Worm (Caenorhabditis elegans) whole organism, L2 larva: ENCODE results near the gene R166.2.

Experiments used
- C34F6.9 ChIP-seq: fragments of 150-350 bp; optimal IDR thresholded peaks from 2 replicates; lab custom pipeline; 2014; ENCODE audit warnings: missing biosample characterization, missing genetic modification characterization
- F13H6.1 ChIP-seq: sonication (generic microtip); optimal IDR thresholded peaks from 2 replicates; lab custom pipeline; 2016; ENCODE audit warnings: missing genetic modification characterization, missing compliant biosample characterization
- R02D3.7 ChIP-seq: fragments of 150-350 bp; optimal IDR thresholded peaks from 2 replicates; lab custom pipeline; 2014; ENCODE audit warnings: missing biosample characterization, missing genetic modification characterization
- Y55F3AM.14 ChIP-seq: fragments of 200-800 bp; sonication (Bioruptor generic); optimal IDR thresholded peaks from 2 replicates; lab custom pipeline; 2018; ENCODE audit warnings: mild to moderate bottlenecking, missing genetic modification characterization, missing compliant biosample characterization
- ZK546.5 ChIP-seq: sonication (generic microtip); optimal IDR thresholded peaks from 2 replicates; lab custom pipeline; 2017; ENCODE audit warnings: missing biosample characterization, missing genetic modification characterization
- alr-1 ChIP-seq: fragments of 150-350 bp; optimal IDR thresholded peaks from 2 replicates; lab custom pipeline; 2014; ENCODE audit warnings: missing biosample characterization, missing genetic modification characterization
- aly-2 ChIP-seq: fragments of 150-350 bp; optimal IDR thresholded peaks from 2 replicates; lab custom pipeline; 2014; ENCODE audit warnings: missing biosample characterization, missing genetic modification characterization
- ama-1 ChIP-seq: fragments of 150-350 bp; optimal IDR thresholded peaks from 2 replicates; lab custom pipeline; 2018; ENCODE audit warnings: inconsistent platforms
- ceh-82 ChIP-seq: fragments of 150-350 bp; optimal IDR thresholded peaks from 2 replicates; lab custom pipeline; 2014; ENCODE audit warnings: missing biosample characterization, missing genetic modification characterization
- crh-2 ChIP-seq: sonication (generic microtip); optimal IDR thresholded peaks from 2 replicates; lab custom pipeline; 2017; ENCODE audit warnings: missing biosample characterization, missing genetic modification characterization
- egl-27 ChIP-seq: sonication (generic microtip); optimal IDR thresholded peaks from 3 replicates; lab custom pipeline; 2017; ENCODE audit warnings: missing biosample characterization, missing genetic modification reagents, missing genetic modification characterization
- elt-1 ChIP-seq: fragments of 150-350 bp; optimal IDR thresholded peaks from 2 replicates; lab custom pipeline; 2014; ENCODE audit warnings: missing biosample characterization, missing genetic modification characterization
- elt-3 ChIP-seq: sonication (generic microtip); optimal IDR thresholded peaks from 2 replicates; lab custom pipeline; 2017; ENCODE audit warnings: missing biosample characterization, missing genetic modification characterization
- fos-1 ChIP-seq: fragments of 150-350 bp; optimal IDR thresholded peaks from 2 replicates; lab custom pipeline; 2014; ENCODE audit warnings: missing biosample characterization, missing genetic modification characterization
- gmeb-1 ChIP-seq: fragments of 150-350 bp; optimal IDR thresholded peaks from 2 replicates; lab custom pipeline; 2014; ENCODE audit warnings: missing biosample characterization, missing genetic modification characterization
- lin-13 ChIP-seq: fragments of 150-350 bp; optimal IDR thresholded peaks from 2 replicates; lab custom pipeline; 2014; ENCODE audit warnings: missing biosample characterization, missing genetic modification reagents, missing genetic modification characterization
- lin-39 ChIP-seq: fragments of 150-350 bp; optimal IDR thresholded peaks from 2 replicates; lab custom pipeline; 2014; ENCODE audit warnings: missing biosample characterization, missing genetic modification reagents, missing genetic modification characterization
- lsy-2 ChIP-seq, 2 experiments: fragments of 150-350 bp in 1 of 2; sonication (generic microtip) in 1 of 2; optimal IDR thresholded peaks; 2 replicates each; lab custom pipeline; 2014 to 2017; ENCODE audit warnings: missing biosample characterization in 2 of 2, missing genetic modification characterization in 2 of 2
- mbf-1 ChIP-seq: sonication (generic microtip); optimal IDR thresholded peaks from 2 replicates; lab custom pipeline; 2017; ENCODE audit warnings: missing biosample characterization, missing genetic modification characterization
- mdl-1 ChIP-seq, 2 experiments: fragments of 150-350 bp in 1 of 2; sonication (generic microtip) in 1 of 2; optimal IDR thresholded peaks; 2 replicates each; lab custom pipeline; 2017; ENCODE audit warnings: missing biosample characterization in 2 of 2, missing genetic modification characterization in 2 of 2
- nhr-11 ChIP-seq: fragments of 150-350 bp; optimal IDR thresholded peaks from 2 replicates; lab custom pipeline; 2014; ENCODE audit warnings: missing biosample characterization, missing genetic modification characterization
- nhr-12 ChIP-seq: fragments of 150-350 bp; optimal IDR thresholded peaks from 2 replicates; lab custom pipeline; 2014; ENCODE audit warnings: missing biosample characterization, missing genetic modification characterization
- nhr-129 ChIP-seq: fragments of 150-350 bp; optimal IDR thresholded peaks from 2 replicates; lab custom pipeline; 2014; ENCODE audit warnings: missing biosample characterization, missing genetic modification characterization
- nhr-21 ChIP-seq: fragments of 150-350 bp; optimal IDR thresholded peaks from 2 replicates; lab custom pipeline; 2014; ENCODE audit warnings: missing biosample characterization, missing genetic modification characterization
- nhr-25 ChIP-seq: fragments of 150-350 bp; sonication (generic microtip); optimal IDR thresholded peaks from 3 replicates; lab custom pipeline; 2014; ENCODE audit warnings: missing biosample characterization, missing genetic modification characterization
- nhr-6 ChIP-seq: fragments of 150-350 bp; optimal IDR thresholded peaks from 2 replicates; lab custom pipeline; 2014; ENCODE audit warnings: missing biosample characterization, missing genetic modification characterization
- sem-4 ChIP-seq: fragments of 150-350 bp; optimal IDR thresholded peaks from 2 replicates; lab custom pipeline; 2014; ENCODE audit warnings: missing biosample characterization, missing genetic modification reagents, missing genetic modification characterization
- skn-1 ChIP-seq: sonication (generic microtip); optimal IDR thresholded peaks from 2 replicates; lab custom pipeline; 2017; ENCODE audit warnings: missing biosample characterization, missing genetic modification characterization
- sma-3 ChIP-seq: sonication (generic microtip); optimal IDR thresholded peaks from 2 replicates; lab custom pipeline; 2016; ENCODE audit warnings: missing genetic modification reagents, missing genetic modification characterization, missing compliant biosample characterization
- sma-9 ChIP-seq, 2 experiments: fragments of 150-350 bp in 1 of 2; sonication (generic microtip) in 1 of 2; optimal IDR thresholded peaks; 2 replicates each; lab custom pipeline; 2014 to 2016; ENCODE audit warnings: missing genetic modification characterization in 2 of 2, mild to moderate bottlenecking in 1 of 2, missing biosample characterization in 1 of 2, missing compliant biosample characterization in 1 of 2, missing genetic modification reagents in 1 of 2, moderate library complexity in 1 of 2
- snpc-4 ChIP-seq: fragments of 150-350 bp; optimal IDR thresholded peaks from 2 replicates; lab custom pipeline; 2014; ENCODE audit warnings: missing biosample characterization, missing genetic modification characterization
- unc-39 ChIP-seq: fragments of 150-350 bp; optimal IDR thresholded peaks from 2 replicates; lab custom pipeline; 2014; ENCODE audit warnings: missing biosample characterization, missing genetic modification characterization
- unc-55 ChIP-seq: fragments of 150-350 bp; sonication (generic microtip); optimal IDR thresholded peaks from 3 replicates; lab custom pipeline; 2014; ENCODE audit warnings: missing biosample characterization, missing genetic modification reagents, missing genetic modification characterization
- zag-1 ChIP-seq: fragments of 150-350 bp; optimal IDR thresholded peaks from 2 replicates; lab custom pipeline; 2014; ENCODE audit warnings: missing biosample characterization, missing genetic modification characterization
- ztf-1 ChIP-seq: fragments of 200-800 bp; sonication (Bioruptor generic); conservative IDR thresholded peaks from 2 replicates; pipeline ENCODE4 v1.3.6; 2022; ENCODE audit warnings: missing genetic modification characterization, missing compliant biosample characterization
- ztf-11 ChIP-seq: sonication (generic microtip); optimal IDR thresholded peaks from 2 replicates; lab custom pipeline; 2017; ENCODE audit warnings: missing biosample characterization, missing genetic modification characterization

R166.2 gene

ce11 chrII:10537571-10537970, at the start of gene R166.2:
R166.2 (minus strand) TSS chrII:10537671.
- no peak for TF ChIP-seq F13H6.1 (tag; lab: Kevin White, UChicago)

ce11 chrII:10584036-10584435, 46.6 kb upstream of the R166.2 start, which contains the start of gene algn-9:
algn-9 (plus strand) TSS chrII:10584336.
- TF ChIP-seq mdl-1 (tag; optimal IDR thresholded peaks at IDR 0.05; lab: Kevin White, UChicago) (no peak), snpc-4 (tag; lab: Kevin White, UChicago) (no peak), unc-55 (GFP tag; lab: Kevin White, UChicago) (no peak), fos-1 (tag; lab: Kevin White, UChicago) (no peak), nhr-6 (tag; lab: Kevin White, UChicago) (no peak), nhr-11 (tag; lab: Kevin White, UChicago) (no peak), lsy-2 (tag; optimal IDR thresholded peaks at IDR 0.05; lab: Kevin White, UChicago) (no peak), unc-39 (tag; lab: Kevin White, UChicago) (no peak), nhr-21 (tag; lab: Kevin White, UChicago) (no peak), zag-1 (no peak), alr-1 (tag; lab: Kevin White, UChicago) (no peak), crh-2 (tag; lab: Kevin White, UChicago) (no peak), ceh-82 (no peak), nhr-25 (tag; lab: Kevin White, UChicago) (no peak), elt-1 (tag; lab: Kevin White, UChicago) (no peak), mbf-1 (tag; lab: Kevin White, UChicago) (no peak), elt-3 (tag; lab: Kevin White, UChicago) (no peak), Y55F3AM.14 (GFP tag; lab: Kevin White, UChicago) (no peak)

ce11 chrII:10582318-10582717, 44.8 kb upstream of the R166.2 start, which contains the start of gene mrps-22:
mrps-22 (plus strand) TSS chrII:10582618.
- TF ChIP-seq unc-39 (tag; lab: Kevin White, UChicago), result no peak
- TF ChIP-seq unc-55 (GFP tag; lab: Kevin White, UChicago), result no peak
- no peak for TF ChIP-seq ceh-82
- TF ChIP-seq elt-3 (tag; lab: Kevin White, UChicago), result no peak
- TF ChIP-seq ZK546.5 (tag; lab: Kevin White, UChicago), result no peak
- no peak for TF ChIP-seq lin-39
- no peak for TF ChIP-seq aly-2 (tag; lab: Kevin White, UChicago)
- TF ChIP-seq nhr-129, result no peak
- TF ChIP-seq R02D3.7 (tag; lab: Kevin White, UChicago), result no peak
- TF ChIP-seq gmeb-1 (tag; lab: Kevin White, UChicago), result no peak
- TF ChIP-seq ztf-1 (GFP tag; lab: Robert Waterston, UW), result no peak
- TF ChIP-seq ztf-11 (tag; lab: Kevin White, UChicago), result no peak
- TF ChIP-seq egl-27, result no peak
- no peak for TF ChIP-seq fos-1 (tag; lab: Kevin White, UChicago)
- no peak for TF ChIP-seq mbf-1 (tag; lab: Kevin White, UChicago)
- TF ChIP-seq ama-1 (lab: Kevin White, UChicago), result no peak
- TF ChIP-seq C34F6.9 (tag; lab: Kevin White, UChicago), result no peak
- TF ChIP-seq Y55F3AM.14 (GFP tag; lab: Kevin White, UChicago), result no peak
- no peak for TF ChIP-seq sma-9 (GFP tag; optimal IDR thresholded peaks at IDR 0.05; lab: Kevin White, UChicago)
- TF ChIP-seq sma-9 (tag; optimal IDR thresholded peaks at IDR 0.05; lab: Kevin White, UChicago), result no peak

- TF ChIP-seq gmeb-1 (tag; lab: Kevin White, UChicago) (no peak), sem-4 (no peak), nhr-12 (tag; lab: Kevin White, UChicago) (no peak), skn-1 (tag; lab: Kevin White, UChicago) (no peak), R02D3.7 (tag; lab: Kevin White, UChicago) (no peak), nhr-6 (tag; lab: Kevin White, UChicago) (no peak), egl-27 (no peak), zag-1 (no peak), sma-3 (GFP tag; lab: Kevin White, UChicago) (no peak), Y55F3AM.14 (GFP tag; lab: Kevin White, UChicago) (no peak), elt-1 (tag; lab: Kevin White, UChicago) (no peak), lin-13 (GFP tag; lab: Kevin White, UChicago) (no peak)
- TF ChIP-seq, all 48 proteins: peak for 0
Measured at ce11 chrII:10580833-10581232, 43.4 kb upstream of the R166.2 start, which contains the start of gene dap-3. dap-3 (plus strand) TSS chrII:10581133.
